Worm (Caenorhabditis elegans) whole organism, L4 larva: Measurements from ENCODE around the gene Y119D3B.12.

Experiments
- D1046.2 ChIP-seq: fragments of 200-800 bp; sonication (Bioruptor generic); IDR thresholded peaks from 2 replicates; pipeline ENCODE4 v1.3.6; 2022; ENCODE audit warnings: missing genetic modification characterization, missing compliant biosample characterization
- F44E2.7 ChIP-seq: fragments of 200-800 bp; sonication (Bioruptor generic); IDR thresholded peaks from 2 replicates; pipeline ENCODE4 v2.1.2; 2022; ENCODE audit warnings: missing genetic modification characterization, missing compliant biosample characterization
- T20F7.1 ChIP-seq: fragments of 200-800 bp; sonication (Bioruptor generic); optimal IDR thresholded peaks from 2 replicates; lab custom pipeline; 2018; ENCODE audit warnings: mild to moderate bottlenecking, missing genetic modification characterization, missing compliant biosample characterization
- T26A8.4 ChIP-seq: fragments of 200-800 bp; sonication (Bioruptor generic); IDR thresholded peaks from 2 replicates; pipeline ENCODE4 v1.3.6; 2022; ENCODE audit warnings: missing genetic modification characterization, missing compliant biosample characterization
- Y48G9A.11 ChIP-seq: fragments of 200-800 bp; sonication (Bioruptor generic); IDR thresholded peaks from 2 replicates; pipeline ENCODE4 v1.3.6; 2022; ENCODE audit warnings: missing genetic modification reagents, missing genetic modification characterization, missing compliant biosample characterization
- aly-2 ChIP-seq: sonication (generic microtip); optimal IDR thresholded peaks from 2 replicates; lab custom pipeline; 2018; ENCODE audit warnings: missing biosample characterization, missing genetic modification characterization
- ceh-20 ChIP-seq: fragments of 200-800 bp; sonication (Bioruptor generic); IDR thresholded peaks from 2 replicates; pipeline ENCODE4 v1.3.6; 2022; ENCODE audit warnings: missing genetic modification reagents, missing genetic modification characterization, missing compliant biosample characterization
- ceh-32 ChIP-seq: sonication (generic microtip); optimal IDR thresholded peaks from 2 replicates; lab custom pipeline; 2016; ENCODE audit warnings: mild to moderate bottlenecking, missing genetic modification characterization, missing compliant biosample characterization; ENCODE audit not compliant: poor library complexity
- ceh-62 ChIP-seq: sonication (generic microtip); optimal IDR thresholded peaks from 2 replicates; lab custom pipeline; 2017; ENCODE audit warnings: missing biosample characterization, missing genetic modification characterization
- ceh-82 ChIP-seq: sonication (generic microtip); optimal IDR thresholded peaks from 2 replicates; lab custom pipeline; 2017; ENCODE audit warnings: missing biosample characterization, missing genetic modification characterization
- ces-1 ChIP-seq: fragments of 150-350 bp; sonication (generic microtip); optimal IDR thresholded peaks from 4 replicates; lab custom pipeline; 2014; ENCODE audit warnings: missing biosample characterization, missing genetic modification reagents, missing genetic modification characterization
- cey-2 ChIP-seq: sonication (generic microtip); optimal IDR thresholded peaks from 3 replicates; lab custom pipeline; 2017; ENCODE audit warnings: missing genetic modification characterization, mild to moderate bottlenecking, missing compliant biosample characterization, antibody characterized with exemption, borderline replicate concordance; ENCODE audit not compliant: insufficient read depth
- daf-16 ChIP-seq, 3 experiments: sonication (generic microtip); optimal IDR thresholded peaks; 2 replicates each; lab custom pipeline; 2016 to 2017; ENCODE audit warnings: missing genetic modification characterization in 3 of 3, missing genetic modification reagents in 3 of 3, mild to moderate bottlenecking in 2 of 3, missing compliant biosample characterization in 2 of 3, missing biosample characterization in 1 of 3, moderate library complexity in 1 of 3
- daf-8 ChIP-seq: fragments of 200-800 bp; sonication (Bioruptor generic); IDR thresholded peaks from 2 replicates; pipeline ENCODE4 v1.3.6; 2022; ENCODE audit warnings: missing genetic modification characterization, missing compliant biosample characterization
- dmd-6 ChIP-seq: fragments of 200-800 bp; sonication (Bioruptor generic); IDR thresholded peaks from 2 replicates; pipeline ENCODE4 v1.3.6; 2022; ENCODE audit warnings: missing genetic modification reagents, missing genetic modification characterization, missing compliant biosample characterization
- dmd-8 ChIP-seq: fragments of 200-800 bp; sonication (Bioruptor generic); IDR thresholded peaks from 2 replicates; pipeline ENCODE4 v1.3.6; 2022; ENCODE audit warnings: missing genetic modification characterization, missing compliant biosample characterization
- dmd-9 ChIP-seq: fragments of 200-800 bp; sonication (Bioruptor generic); IDR thresholded peaks from 2 replicates; pipeline ENCODE4 v1.3.6; 2022; ENCODE audit warnings: missing genetic modification reagents, missing genetic modification characterization, missing compliant biosample characterization
- dve-1 ChIP-seq: sonication (generic microtip); optimal IDR thresholded peaks from 2 replicates; lab custom pipeline; 2017; ENCODE audit warnings: antibody characterized with exemption, mild to moderate bottlenecking, missing genetic modification characterization, missing compliant biosample characterization; ENCODE audit not compliant: insufficient read depth
- egl-43 ChIP-seq: fragments of 200-800 bp; sonication (Bioruptor generic); IDR thresholded peaks from 2 replicates; pipeline ENCODE4 v1.3.6; 2022; ENCODE audit warnings: missing genetic modification reagents, missing genetic modification characterization, missing compliant biosample characterization
- fkh-10 ChIP-seq: fragments of 150-350 bp; optimal IDR thresholded peaks from 2 replicates; lab custom pipeline; 2014; ENCODE audit warnings: missing biosample characterization, missing genetic modification reagents, missing genetic modification characterization
- fos-1 ChIP-seq: fragments of 150-350 bp; optimal IDR thresholded peaks from 2 replicates; lab custom pipeline; 2014; ENCODE audit warnings: missing biosample characterization, missing genetic modification characterization
- gei-8 ChIP-seq: fragments of 200-800 bp; sonication (Bioruptor generic); optimal IDR thresholded peaks from 2 replicates; lab custom pipeline; 2018; ENCODE audit warnings: mild to moderate bottlenecking, missing genetic modification characterization, missing compliant biosample characterization
- hlh-11 ChIP-seq: fragments of 200-800 bp; sonication (Bioruptor generic); optimal IDR thresholded peaks from 2 replicates; lab custom pipeline; 2018; ENCODE audit warnings: mild to moderate bottlenecking, missing genetic modification characterization, missing compliant biosample characterization
- hlh-30 ChIP-seq: sonication (generic microtip); optimal IDR thresholded peaks from 2 replicates; lab custom pipeline; 2017; ENCODE audit warnings: antibody characterized with exemption, mild to moderate bottlenecking, missing genetic modification characterization, missing compliant biosample characterization; ENCODE audit not compliant: insufficient read depth
- lim-7 ChIP-seq: fragments of 200-800 bp; sonication (Bioruptor generic); IDR thresholded peaks from 2 replicates; pipeline ENCODE4 v1.3.6; 2022; ENCODE audit warnings: missing genetic modification characterization, missing compliant biosample characterization
- lin-1 ChIP-seq: fragments of 200-800 bp; sonication (Bioruptor generic); IDR thresholded peaks from 2 replicates; pipeline ENCODE4 v1.3.6; 2022; ENCODE audit warnings: missing genetic modification reagents, missing genetic modification characterization, missing compliant biosample characterization
- lin-29 ChIP-seq: fragments of 200-800 bp; sonication (Bioruptor generic); IDR thresholded peaks from 2 replicates; pipeline ENCODE4 v1.3.6; 2022; ENCODE audit warnings: missing genetic modification reagents, missing genetic modification characterization, missing compliant biosample characterization
- madf-5 ChIP-seq, 2 experiments: fragments of 200-800 bp; sonication (Bioruptor generic); IDR thresholded peaks; 2 replicates each; pipeline ENCODE4 v1.3.6; 2022; ENCODE audit warnings: missing compliant biosample characterization in 2 of 2, missing genetic modification characterization in 2 of 2
- mes-2 ChIP-seq: sonication (generic microtip); optimal IDR thresholded peaks from 2 replicates; lab custom pipeline; 2016; ENCODE audit warnings: missing genotype, mild to moderate bottlenecking, missing genetic modification characterization, missing compliant biosample characterization; ENCODE audit not compliant: poor library complexity, severe bottlenecking
- mxl-3 ChIP-seq: fragments of 200-800 bp; sonication (Bioruptor generic); optimal IDR thresholded peaks from 2 replicates; lab custom pipeline; 2018; ENCODE audit warnings: mild to moderate bottlenecking, missing genetic modification characterization, missing compliant biosample characterization
- nhr-10 ChIP-seq: fragments of 150-350 bp; optimal IDR thresholded peaks from 2 replicates; lab custom pipeline; 2014; ENCODE audit warnings: missing biosample characterization, missing genetic modification characterization
- nhr-237 ChIP-seq: sonication (generic microtip); optimal IDR thresholded peaks from 2 replicates; lab custom pipeline; 2017; ENCODE audit warnings: missing biosample characterization, missing genetic modification characterization
- nhr-25 ChIP-seq: sonication (generic microtip); optimal IDR thresholded peaks from 2 replicates; lab custom pipeline; 2017; ENCODE audit warnings: missing genetic modification characterization, mild to moderate bottlenecking, missing compliant biosample characterization, antibody characterized with exemption, moderate library complexity, borderline replicate concordance; ENCODE audit not compliant: insufficient read depth
- nhr-28 ChIP-seq: fragments of 150-350 bp; optimal IDR thresholded peaks from 2 replicates; lab custom pipeline; 2014; ENCODE audit warnings: missing biosample characterization, missing genetic modification characterization
- nhr-42 ChIP-seq: fragments of 200-800 bp; sonication (Bioruptor generic); IDR thresholded peaks from 2 replicates; pipeline ENCODE4 v1.3.6; 2022; ENCODE audit warnings: missing genetic modification characterization, missing compliant biosample characterization
- nhr-77 ChIP-seq: fragments of 150-350 bp; optimal IDR thresholded peaks from 2 replicates; lab custom pipeline; 2014; ENCODE audit warnings: missing biosample characterization, missing genetic modification characterization
- pha-4 ChIP-seq, 2 experiments: fragments of 150-350 bp in 1 of 2; fragments of 200-800 bp in 1 of 2; sonication (Bioruptor generic) in 1 of 2; IDR thresholded peaks in 1 of 2; optimal IDR thresholded peaks in 1 of 2; 2 replicates each; pipeline versions ENCODE4 v1.3.6 to Lab custom; 2014 to 2022; ENCODE audit warnings: missing genetic modification characterization in 2 of 2, missing genetic modification reagents in 2 of 2, missing biosample characterization in 1 of 2, missing compliant biosample characterization in 1 of 2
- php-3 ChIP-seq: fragments of 200-800 bp; sonication (Bioruptor generic); IDR thresholded peaks from 2 replicates; pipeline ENCODE4 v1.3.6; 2022; ENCODE audit warnings: missing genetic modification reagents, missing genetic modification characterization, missing compliant biosample characterization
- pqm-1 ChIP-seq: sonication (generic microtip); optimal IDR thresholded peaks from 2 replicates; lab custom pipeline; 2017; ENCODE audit warnings: missing biosample characterization, missing genetic modification characterization
- rbr-2 ChIP-seq: sonication (generic microtip); optimal IDR thresholded peaks from 2 replicates; lab custom pipeline; 2016; ENCODE audit warnings: missing genotype, missing genetic modification characterization, missing compliant biosample characterization
- saeg-2 ChIP-seq: fragments of 200-800 bp; sonication (Bioruptor generic); IDR thresholded peaks from 2 replicates; pipeline ENCODE4 v1.3.6; 2022; ENCODE audit warnings: missing genetic modification reagents, missing genetic modification characterization, missing compliant biosample characterization
- set-16 ChIP-seq: fragments of 200-800 bp; sonication (Bioruptor generic); IDR thresholded peaks from 2 replicates; pipeline ENCODE4 v1.3.6; 2022; ENCODE audit warnings: missing genetic modification reagents, missing genetic modification characterization, missing compliant biosample characterization
- snpc-1.2 ChIP-seq: fragments of 200-800 bp; sonication (Bioruptor generic); IDR thresholded peaks from 2 replicates; pipeline ENCODE4 v1.3.6; 2022; ENCODE audit warnings: missing genetic modification reagents, missing genetic modification characterization, missing compliant biosample characterization
- snpc-4 ChIP-seq: fragments of 150-350 bp; optimal IDR thresholded peaks from 2 replicates; lab custom pipeline; 2014; ENCODE audit warnings: missing biosample characterization, missing genetic modification characterization
- tag-97 ChIP-seq: fragments of 200-800 bp; sonication (Bioruptor generic); IDR thresholded peaks from 2 replicates; pipeline ENCODE4 v1.3.6; 2022; ENCODE audit warnings: missing genetic modification characterization, missing compliant biosample characterization
- tra-1 ChIP-seq: fragments of 200-800 bp; sonication (Bioruptor generic); IDR thresholded peaks from 2 replicates; pipeline ENCODE4 v1.3.6; 2022; ENCODE audit warnings: missing genetic modification reagents, missing genetic modification characterization, missing compliant biosample characterization
- unc-39 ChIP-seq: sonication (generic microtip); optimal IDR thresholded peaks from 2 replicates; lab custom pipeline; 2017; ENCODE audit warnings: missing biosample characterization, missing genetic modification characterization
- zfp-3 ChIP-seq: fragments of 200-800 bp; sonication (Bioruptor generic); conservative IDR thresholded peaks from 2 replicates; pipeline ENCODE4 v1.3.6; 2022; ENCODE audit warnings: missing genetic modification reagents, missing genetic modification characterization, missing compliant biosample characterization
- ztf-11 ChIP-seq: fragments of 150-350 bp; optimal IDR thresholded peaks from 2 replicates; lab custom pipeline; 2014; ENCODE audit warnings: missing biosample characterization, missing genetic modification characterization

Y119D3B.12 gene

DNA sequence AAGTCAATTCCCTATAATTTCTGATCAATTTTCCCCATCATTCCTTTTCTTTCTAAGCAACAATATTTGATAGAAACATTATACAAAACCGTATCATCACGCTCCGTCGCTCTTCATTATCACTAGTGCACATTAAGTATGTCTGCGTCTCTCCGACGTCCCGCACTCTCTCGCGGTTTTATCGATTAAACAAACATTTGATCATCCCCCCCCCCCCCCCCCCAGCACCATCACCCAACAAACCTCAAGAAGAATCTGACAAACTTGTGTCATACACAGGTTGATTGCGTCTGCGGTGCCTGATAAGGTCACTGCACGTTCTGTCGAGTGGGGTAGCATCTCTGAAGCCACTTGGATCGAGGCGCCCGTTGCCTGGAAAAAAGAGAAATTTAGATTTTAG, 17.7 kb downstream of the Y119D3B.12 start:
- peak; percentile 66 for TF ChIP-seq dmd-6
- peak; percentile 24 for TF ChIP-seq nhr-77 (tag; lab: Kevin White, UChicago)
- no peak for TF ChIP-seq lim-7 (GFP tag; lab: Robert Waterston, UW)
- TF ChIP-seq zfp-3 (GFP tag; lab: Robert Waterston, UW) = no peak
- no peak for TF ChIP-seq daf-16 (GFP tag; optimal IDR thresholded peaks at IDR 0.05; lab: Kevin White, UChicago)
- peak; percentile 41 for TF ChIP-seq daf-16 (tag; optimal IDR thresholded peaks at IDR 0.05; lab: Kevin White, UChicago)
- TF ChIP-seq dve-1 = peak; percentile 6
- peak; percentile 28 for TF ChIP-seq hlh-30 (tag; lab: Kevin White, UChicago)
- TF ChIP-seq aly-2 (tag; lab: Kevin White, UChicago) = no peak
- TF ChIP-seq lin-29 = no peak
- TF ChIP-seq daf-8 (GFP tag; lab: Robert Waterston, UW) = no peak
- no peak for TF ChIP-seq unc-39 (tag; lab: Kevin White, UChicago)
- TF ChIP-seq nhr-28 = peak; percentile 13
- TF ChIP-seq set-16 (GFP tag; lab: Robert Waterston, UW) = no peak
- peak; percentile 61 for TF ChIP-seq mxl-3 (GFP tag; lab: Kevin White, UChicago)
- TF ChIP-seq hlh-11 (tag; lab: Kevin White, UChicago) = peak; percentile 81
- no peak for TF ChIP-seq fkh-10
- no peak for TF ChIP-seq gei-8
- no peak for TF ChIP-seq nhr-25 (tag; lab: Kevin White, UChicago)
- TF ChIP-seq pha-4 (GFP tag; IDR thresholded peaks at IDR 0.05; lab: Robert Waterston, UW) = peak; percentile 27; the same call in 1 of the 2 replicates
- TF ChIP-seq pha-4 (tag; optimal IDR thresholded peaks at IDR 0.05; lab: Kevin White, UChicago) = no peak
- no peak for TF ChIP-seq nhr-237 (tag; lab: Kevin White, UChicago)
- TF ChIP-seq Y48G9A.11 (GFP tag; lab: Robert Waterston, UW) = no peak
- TF ChIP-seq pqm-1 = peak; percentile 47
- TF ChIP-seq F44E2.7 = no peak
- peak; percentile 61 for TF ChIP-seq php-3
- TF ChIP-seq ceh-32 = no peak
- 0 out of 2 replicates have a peak, but pooled peaks have one; percentile 14 for TF ChIP-seq tra-1 (GFP tag; lab: Robert Waterston, UW)
- TF ChIP-seq, all 104 proteins: peak for 12

DNA sequence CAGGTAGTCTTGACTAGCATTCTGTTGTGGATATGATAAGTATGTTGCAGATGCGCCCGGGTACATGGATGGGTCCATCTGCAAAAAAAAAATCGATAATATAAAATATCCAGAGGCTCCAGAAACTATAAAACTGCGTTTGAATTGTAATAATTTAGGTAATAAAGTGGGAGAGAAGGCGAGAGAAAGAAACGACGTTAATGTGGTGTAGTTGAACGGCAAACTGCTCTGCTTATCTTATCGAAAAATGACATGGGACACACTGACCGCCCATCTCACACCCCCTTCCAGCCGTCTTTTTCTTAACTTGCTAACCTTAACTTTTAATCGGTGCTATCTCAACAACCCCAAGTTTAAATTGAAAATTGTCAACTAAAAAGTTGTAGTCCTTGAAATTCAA, 19.6 kb downstream of the Y119D3B.12 start:
- no peak for TF ChIP-seq dmd-9 (GFP tag; lab: Robert Waterston, UW)
- TF ChIP-seq nhr-10 = no peak
- TF ChIP-seq ceh-62 (tag; lab: Kevin White, UChicago) = no peak
- TF ChIP-seq aly-2 (tag; lab: Kevin White, UChicago) = no peak
- TF ChIP-seq dmd-6 = peak; percentile 46
- TF ChIP-seq T20F7.1 = no peak
- no peak for TF ChIP-seq saeg-2 (GFP tag; lab: Robert Waterston, UW)
- peak; percentile 8 for TF ChIP-seq dve-1
- TF ChIP-seq snpc-1.2 = no peak
- TF ChIP-seq ztf-11 = no peak
- TF ChIP-seq madf-5 (GFP tag; IDR thresholded peaks at IDR 0.05; lab: Robert Waterston, UW) = no peak
- TF ChIP-seq hlh-11 (tag; lab: Kevin White, UChicago) = peak; percentile 26
- no peak for TF ChIP-seq ceh-82 (tag; lab: Kevin White, UChicago)
- TF ChIP-seq ces-1 (GFP tag; lab: Kevin White, UChicago) = no peak
- no peak for TF ChIP-seq nhr-42 (GFP tag; lab: Robert Waterston, UW)
- TF ChIP-seq lin-1 (GFP tag; lab: Robert Waterston, UW) = no peak
- TF ChIP-seq tag-97 (GFP tag; lab: Robert Waterston, UW) = no peak
- TF ChIP-seq egl-43 (GFP tag; lab: Robert Waterston, UW) = no peak
- no peak for TF ChIP-seq ceh-20 (GFP tag; lab: Robert Waterston, UW)
- no peak for TF ChIP-seq snpc-4 (tag; lab: Kevin White, UChicago)
- no peak for TF ChIP-seq nhr-237 (tag; lab: Kevin White, UChicago)
- no peak for TF ChIP-seq fkh-10
- no peak for TF ChIP-seq mes-2 (tag; lab: Kevin White, UChicago)
- no peak for TF ChIP-seq D1046.2
- TF ChIP-seq T26A8.4 = no peak
- TF ChIP-seq fos-1 (tag; lab: Kevin White, UChicago) = no peak
- TF ChIP-seq rbr-2 (tag; lab: Kevin White, UChicago) = no peak
- no peak for TF ChIP-seq dmd-8 (GFP tag; lab: Robert Waterston, UW)
- TF ChIP-seq cey-2 (tag; lab: Kevin White, UChicago) = no peak
- no peak for TF ChIP-seq set-16 (GFP tag; lab: Robert Waterston, UW)
